Worm (Caenorhabditis elegans): Measurements from ENCODE around the gene sru-4.
A peak's percentile ranks its signal among the peaks of the same experiment; 100 is the strongest.

sru-4 gene

DNA sequence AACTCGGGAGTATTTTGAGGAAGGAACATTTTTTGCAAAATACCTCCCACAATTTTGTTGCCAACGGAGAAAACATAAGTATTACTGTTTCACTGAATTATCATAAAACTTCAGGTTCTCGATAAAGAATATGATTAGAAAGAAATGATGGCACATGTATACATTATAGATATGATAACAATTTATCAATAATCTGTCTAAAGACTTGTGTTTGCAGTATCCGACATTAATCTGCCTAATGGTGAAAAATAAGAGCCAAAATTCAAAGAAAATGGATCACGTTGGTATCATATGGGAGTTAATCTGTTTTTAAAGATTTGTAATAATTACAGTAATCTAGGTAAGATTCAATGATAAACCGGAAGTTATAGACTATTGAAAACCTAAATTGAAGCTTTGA lies 22.4 kb downstream of the sru-4 start:
- TF ChIP-seq mep-1 (tag; optimal IDR thresholded peaks at IDR 0.05), result no peak
- TF ChIP-seq tbx-8 (GFP tag; optimal IDR thresholded peaks at IDR 0.05), result no peak
- TF ChIP-seq unc-120 (tag; optimal IDR thresholded peaks at IDR 0.05; ENCODE audit: poor library complexity, severe bottlenecking), result no peak
- TF ChIP-seq unc-62 (GFP tag; optimal IDR thresholded peaks at IDR 0.05), result no peak
- TF ChIP-seq nhr-28 (tag; optimal IDR thresholded peaks at IDR 0.05), result no peak
- TF ChIP-seq lsy-2 (tag; optimal IDR thresholded peaks at IDR 0.05), result no peak
- TF ChIP-seq mab-5 (tag; optimal IDR thresholded peaks at IDR 0.05), result no peak
- no peak for TF ChIP-seq ceh-43 (GFP tag; optimal IDR thresholded peaks at IDR 0.05)
- no peak for TF ChIP-seq unc-39 (tag; optimal IDR thresholded peaks at IDR 0.05)
- no peak for TF ChIP-seq sem-2 (GFP tag; optimal IDR thresholded peaks at IDR 0.05)
- TF ChIP-seq hlh-1 (tag; optimal IDR thresholded peaks at IDR 0.05), result no peak
- TF ChIP-seq nhr-76 (tag; optimal IDR thresholded peaks at IDR 0.05), result no peak
- TF ChIP-seq sptf-1 (tag; optimal IDR thresholded peaks at IDR 0.05), result no peak
- TF ChIP-seq ham-2 (GFP tag; optimal IDR thresholded peaks at IDR 0.05), result no peak
- TF ChIP-seq zip-8 (tag; optimal IDR thresholded peaks at IDR 0.05), result no peak
- TF ChIP-seq M03D4.4 (tag; optimal IDR thresholded peaks at IDR 0.05), result no peak
- TF ChIP-seq nhr-2 (tag; optimal IDR thresholded peaks at IDR 0.05), result no peak
- TF ChIP-seq ceh-39 (tag; optimal IDR thresholded peaks at IDR 0.05), result no peak
- no peak for TF ChIP-seq snpc-4 (tag; optimal IDR thresholded peaks at IDR 0.05)

DNA sequence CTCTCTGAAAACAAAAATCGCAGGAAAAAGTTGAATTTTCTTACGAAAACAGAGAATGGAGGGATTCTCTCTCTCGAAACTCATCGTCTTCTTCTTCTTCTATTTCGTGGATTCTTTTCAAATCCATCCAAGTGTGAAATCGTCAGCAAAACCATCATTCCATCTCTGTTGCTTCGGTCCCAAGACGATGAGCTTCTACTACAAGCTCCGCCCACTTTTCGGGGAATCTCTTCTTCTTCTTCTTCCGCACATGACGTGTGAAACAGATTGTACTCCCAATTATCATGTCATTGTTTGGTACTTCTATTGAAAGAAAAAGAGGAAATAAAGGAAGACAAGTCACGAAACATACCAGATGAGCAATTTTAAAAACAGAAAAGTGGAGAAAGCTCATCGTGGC lies 25.0 kb downstream of the sru-4 start:
- no peak for TF ChIP-seq flh-1 (GFP tag; optimal IDR thresholded peaks at IDR 0.05)
- TF ChIP-seq drap-1 (GFP tag; optimal IDR thresholded peaks at IDR 0.05), result no peak
- TF ChIP-seq M03D4.4 (tag; optimal IDR thresholded peaks at IDR 0.05), result no peak
- TF ChIP-seq ceh-83 (GFP tag; optimal IDR thresholded peaks at IDR 0.05), result no peak
- TF ChIP-seq sptf-1 (tag; optimal IDR thresholded peaks at IDR 0.05), result no peak
- TF ChIP-seq nhr-2 (tag; optimal IDR thresholded peaks at IDR 0.05), result no peak
- no peak for TF ChIP-seq ztf-11 (tag; optimal IDR thresholded peaks at IDR 0.05)
- TF ChIP-seq bed-3 (GFP tag; optimal IDR thresholded peaks at IDR 0.05), result no peak
- no peak for TF ChIP-seq elt-3 (tag; optimal IDR thresholded peaks at IDR 0.05)
- TF ChIP-seq ham-2 (GFP tag; optimal IDR thresholded peaks at IDR 0.05), result no peak
- no peak for TF ChIP-seq ceh-43 (GFP tag; optimal IDR thresholded peaks at IDR 0.05)
- no peak for TF ChIP-seq blmp-1 (tag; optimal IDR thresholded peaks at IDR 0.05)
- TF ChIP-seq lin-32 (GFP tag; optimal IDR thresholded peaks at IDR 0.05), result no peak

DNA sequence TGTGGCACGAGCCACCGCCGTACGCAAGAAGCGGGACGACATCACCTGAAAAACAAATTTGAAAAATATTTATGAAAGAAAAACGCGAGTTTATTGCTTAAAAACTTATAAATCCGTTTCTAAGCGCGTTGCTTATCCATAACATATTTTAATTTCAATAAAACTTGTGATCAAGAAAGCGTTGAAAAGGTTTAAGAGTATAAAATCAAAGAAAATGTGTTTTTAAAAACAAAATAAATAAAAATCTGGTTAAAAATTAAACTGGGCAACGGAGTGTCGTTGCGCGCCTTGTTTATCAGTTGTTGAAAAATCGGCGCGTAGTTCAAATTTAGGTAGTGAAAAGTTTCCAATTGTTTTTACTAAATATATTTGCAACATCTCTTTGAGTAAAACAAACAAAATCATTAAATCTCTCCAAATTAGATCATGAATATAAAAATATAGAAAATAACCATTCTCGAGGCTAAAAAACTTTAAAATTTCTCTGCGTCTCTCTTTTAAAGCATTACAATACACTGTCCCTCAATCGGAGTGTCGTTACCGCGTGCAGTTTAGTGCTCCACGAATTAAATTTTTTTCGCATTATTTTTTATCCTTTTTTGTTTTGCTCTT lies 26.8 kb downstream of the sru-4 start, which contains the start of gene ndua-5:
Gene ndua-5, minus strand, starts transcription at position 51 of the 612 bp plus-strand sequence.
- TF ChIP-seq hlh-1 (tag; optimal IDR thresholded peaks at IDR 0.05) (no peak), ham-2 (GFP tag; optimal IDR thresholded peaks at IDR 0.05) (no peak), ces-1 (GFP tag; optimal IDR thresholded peaks at IDR 0.05) (peak; percentile 36), pha-4 (tag; optimal IDR thresholded peaks at IDR 0.05) (no peak), nhr-237 (tag; optimal IDR thresholded peaks at IDR 0.05) (peak; percentile 29), lsy-2 (tag; optimal IDR thresholded peaks at IDR 0.05) (peak; percentile 52)

DNA sequence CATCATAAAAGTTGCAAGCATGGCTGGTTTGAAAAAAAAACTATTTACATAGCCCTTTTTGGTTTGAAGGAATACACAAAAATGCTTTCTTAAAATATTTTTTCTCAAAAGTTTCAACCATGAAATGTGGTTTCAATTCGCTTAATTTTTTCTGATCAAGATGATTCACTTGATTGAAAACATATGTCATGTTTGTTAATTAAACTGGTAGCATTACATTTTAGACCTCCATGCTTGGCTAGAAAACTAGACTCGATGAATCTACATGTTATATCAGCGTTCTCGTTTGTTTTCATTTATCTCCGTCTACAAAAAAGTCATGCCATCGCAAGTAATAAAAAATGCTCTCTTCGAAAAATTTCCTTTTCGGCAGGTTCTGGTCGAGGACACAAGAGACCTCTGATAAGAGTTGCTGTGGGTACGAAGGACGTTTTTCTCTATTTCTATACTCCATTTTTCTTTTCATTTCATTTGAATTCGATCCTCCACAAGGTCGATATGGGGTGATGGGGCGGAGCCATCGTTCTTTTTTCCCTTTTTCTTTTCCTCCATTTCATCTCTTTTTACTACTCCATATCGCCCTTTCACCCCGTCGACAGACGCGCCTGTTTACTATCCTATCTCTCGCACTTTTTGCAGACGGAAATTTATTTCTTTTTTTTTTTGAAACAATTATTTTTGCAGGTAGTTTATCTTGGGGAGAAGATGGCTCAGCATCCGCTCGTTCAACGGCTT lies 27.7 kb downstream of the sru-4 start, which contains the start of gene elo-1:
Gene elo-1, plus strand, starts transcription at position 685 of the 735 bp plus-strand sequence.
- TF ChIP-seq zip-8 (tag; optimal IDR thresholded peaks at IDR 0.05), result no peak
- TF ChIP-seq hlh-1 (tag; optimal IDR thresholded peaks at IDR 0.05), result peak; percentile 10

DNA sequence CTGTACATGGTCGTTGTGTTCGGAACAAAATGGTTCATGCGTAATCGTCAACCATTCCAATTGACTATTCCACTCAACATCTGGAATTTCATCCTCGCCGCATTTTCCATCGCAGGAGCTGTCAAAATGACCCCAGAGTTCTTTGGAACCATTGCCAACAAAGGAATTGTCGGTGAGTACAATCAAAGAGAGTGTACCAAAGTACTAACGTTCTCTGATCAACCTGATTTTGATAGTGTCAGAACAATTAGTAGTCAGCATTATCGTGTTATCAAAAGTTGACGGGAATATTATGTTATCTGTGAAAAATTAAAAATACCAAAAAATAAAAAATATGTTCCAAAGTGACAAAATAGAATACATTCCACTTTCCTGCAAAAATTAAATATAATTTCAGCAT lies 28.8 kb downstream of the sru-4 start:
- TF ChIP-seq elt-3 (tag; optimal IDR thresholded peaks at IDR 0.05) (no peak), drap-1 (GFP tag; optimal IDR thresholded peaks at IDR 0.05) (no peak), sem-2 (GFP tag; optimal IDR thresholded peaks at IDR 0.05) (no peak), cnd-1 (tag; optimal IDR thresholded peaks at IDR 0.05) (no peak), unc-39 (tag; optimal IDR thresholded peaks at IDR 0.05) (no peak), nhr-12 (tag; optimal IDR thresholded peaks at IDR 0.05) (no peak)
